Worm (Caenorhabditis elegans) whole organism, early embryonic: ENCODE results near the gene best-2.
A peak's percentile ranks its signal among the peaks of the same experiment; 100 is the strongest.

ENCODE experiments used
- B0310.2 ChIP-seq: sonication (generic microtip); optimal IDR thresholded peaks from 2 replicates; lab custom pipeline; 2016; ENCODE audit warnings: mild to moderate bottlenecking, missing genetic modification characterization, missing compliant biosample characterization
- F13C5.2 ChIP-seq: sonication (generic microtip); optimal IDR thresholded peaks from 2 replicates; lab custom pipeline; 2017; ENCODE audit warnings: mild to moderate bottlenecking, missing genetic modification characterization, inconsistent platforms, missing compliant biosample characterization
- aly-1 ChIP-seq: sonication (generic microtip); optimal IDR thresholded peaks from 2 replicates; lab custom pipeline; 2016; ENCODE audit warnings: missing genetic modification characterization, missing compliant biosample characterization
- ama-1 ChIP-seq: fragments of 150-350 bp; optimal IDR thresholded peaks from 2 replicates; lab custom pipeline; 2014
- ceh-13 ChIP-seq: fragments of 200-800 bp; sonication (Bioruptor generic); optimal IDR thresholded peaks from 2 replicates; lab custom pipeline; 2018; ENCODE audit warnings: mild to moderate bottlenecking, missing genetic modification characterization, missing compliant biosample characterization
- ceh-36 ChIP-seq: sonication (generic microtip); optimal IDR thresholded peaks from 2 replicates; lab custom pipeline; 2016; ENCODE audit warnings: missing genetic modification characterization, inconsistent platforms, missing compliant biosample characterization
- ets-7 ChIP-seq: sonication (generic microtip); optimal IDR thresholded peaks from 2 replicates; lab custom pipeline; 2016; ENCODE audit warnings: missing genotype, missing genetic modification characterization, missing compliant biosample characterization
- flt-1 ChIP-seq: fragments of 200-800 bp; sonication (Bioruptor generic); IDR thresholded peaks from 2 replicates; pipeline ENCODE4 v1.3.6; 2022; ENCODE audit warnings: missing genetic modification characterization, missing compliant biosample characterization
- hmbx-1 ChIP-seq: sonication (generic microtip); optimal IDR thresholded peaks from 2 replicates; lab custom pipeline; 2016; ENCODE audit warnings: mild to moderate bottlenecking, missing genetic modification characterization, missing compliant biosample characterization
- hmg-4 ChIP-seq: fragments of 200-800 bp; sonication (Bioruptor generic); optimal IDR thresholded peaks from 2 replicates; lab custom pipeline; 2018; ENCODE audit warnings: mild to moderate bottlenecking, missing genetic modification characterization, missing compliant biosample characterization
- hnd-1 ChIP-seq: sonication (generic microtip); optimal IDR thresholded peaks from 2 replicates; lab custom pipeline; 2016; ENCODE audit warnings: missing genetic modification characterization, missing compliant biosample characterization
- pes-1 ChIP-seq: fragments of 200-800 bp; sonication (Bioruptor generic); IDR thresholded peaks from 2 replicates; pipeline ENCODE4 v1.3.6; 2022; ENCODE audit warnings: missing genetic modification reagents, missing genetic modification characterization, missing compliant biosample characterization
- scrt-1 ChIP-seq: fragments of 200-800 bp; sonication (Bioruptor generic); IDR thresholded peaks from 2 replicates; pipeline ENCODE4 v1.3.6; 2022; ENCODE audit warnings: missing genetic modification characterization, missing compliant biosample characterization
- sea-1 ChIP-seq: fragments of 200-800 bp; sonication (Bioruptor generic); conservative IDR thresholded peaks from 2 replicates; pipeline ENCODE4 v1.3.6; 2022; ENCODE audit warnings: missing genetic modification characterization, missing compliant biosample characterization
- tbx-11 ChIP-seq: fragments of 200-800 bp; sonication (Bioruptor generic); IDR thresholded peaks from 2 replicates; pipeline ENCODE4 v1.3.6; 2022; ENCODE audit warnings: missing genetic modification characterization, missing compliant biosample characterization
- tbx-37 ChIP-seq: fragments of 200-800 bp; sonication (Bioruptor generic); conservative IDR thresholded peaks from 2 replicates; pipeline ENCODE4 v1.3.6; 2022; ENCODE audit warnings: missing genetic modification reagents, missing genetic modification characterization, missing compliant biosample characterization
- tra-4 ChIP-seq: sonication (generic microtip); optimal IDR thresholded peaks from 2 replicates; lab custom pipeline; 2017; ENCODE audit warnings: missing genetic modification characterization, missing compliant biosample characterization

The best-2 gene

DNA sequence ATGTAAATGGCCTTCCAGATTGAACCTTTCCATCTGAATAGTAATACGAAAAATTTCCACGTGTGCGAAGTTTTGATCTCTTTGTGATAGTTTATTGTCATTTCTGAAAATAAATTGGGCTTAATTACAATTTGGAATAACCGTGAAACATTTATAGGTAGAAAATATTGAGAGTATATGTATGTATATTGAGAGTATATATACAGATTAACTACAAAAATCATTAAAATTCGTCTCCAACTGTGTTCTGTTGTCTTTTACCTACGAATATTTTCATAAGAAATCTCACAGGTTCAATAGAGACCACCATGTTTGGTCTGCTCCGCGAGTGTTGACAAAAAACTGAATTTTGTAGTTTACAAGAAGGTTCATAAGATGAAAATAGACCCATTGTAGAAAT lies at the start of gene best-2:
TSS of gene best-2 (minus strand) at position 101 of the 400 bp plus-strand sequence.
- TF ChIP-seq flt-1 (GFP tag; lab: Robert Waterston, UW), result no peak

DNA sequence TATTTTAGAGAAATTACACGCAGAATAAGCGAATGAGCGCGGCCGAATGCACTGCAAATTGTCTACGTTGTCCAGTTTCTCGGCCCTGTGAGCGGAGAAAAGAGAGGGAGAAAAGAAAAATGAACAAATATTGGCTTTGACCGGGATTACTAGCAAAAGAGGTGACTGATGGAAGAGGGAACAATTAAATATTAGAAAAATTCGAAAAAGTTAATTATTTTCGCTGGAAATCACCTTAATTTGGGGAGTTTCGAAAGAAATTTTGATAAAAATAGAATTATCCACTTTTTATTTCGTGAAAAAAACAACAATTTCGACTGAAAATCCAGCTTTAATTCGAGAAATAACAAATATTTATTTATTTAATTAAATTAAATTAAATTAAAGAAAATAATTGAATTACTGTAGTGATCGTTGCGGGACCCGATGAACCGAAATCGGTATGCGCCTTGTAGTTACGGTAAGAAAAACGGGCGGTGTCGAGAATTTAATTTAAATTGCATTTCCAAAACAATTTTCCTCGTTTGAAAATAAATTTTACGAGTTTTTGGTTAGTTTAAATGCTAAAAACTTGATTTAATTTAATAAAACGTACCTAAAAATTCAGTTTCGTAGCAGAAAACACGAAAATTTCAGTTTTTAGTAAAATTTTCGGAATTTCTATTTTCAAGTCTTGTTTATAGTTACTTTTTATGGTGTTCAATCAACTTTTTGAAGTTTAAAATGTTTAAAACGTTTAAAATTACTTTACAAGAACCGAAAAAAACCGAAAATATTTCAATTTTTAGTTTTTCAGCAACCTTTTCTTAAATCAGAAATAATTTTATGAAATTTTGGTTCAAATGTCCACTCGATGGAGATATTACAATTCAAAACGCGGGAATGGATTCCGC lies 41.8 kb upstream of the best-2 start, which contains the start of the genes crld-1 and msh-5:
TSS of gene crld-1 (minus strand) at position 51 of the 893 bp plus-strand sequence.
TSS of gene msh-5 (plus strand) at position 843 of the 893 bp plus-strand sequence.
- TF ChIP-seq hnd-1, result no peak
- TF ChIP-seq sea-1 (GFP tag; lab: Robert Waterston, UW), result no peak
- TF ChIP-seq hmbx-1 (tag; lab: Kevin White, UChicago), result no peak
- TF ChIP-seq tra-4, result no peak
- no peak for TF ChIP-seq scrt-1 (GFP tag; lab: Robert Waterston, UW)
- no peak for TF ChIP-seq hmg-4 (GFP tag; lab: Kevin White, UChicago)
- no peak for TF ChIP-seq tbx-11 (GFP tag; lab: Robert Waterston, UW)
- TF ChIP-seq F13C5.2 (tag; lab: Kevin White, UChicago), result no peak
- no peak for TF ChIP-seq ceh-13

DNA sequence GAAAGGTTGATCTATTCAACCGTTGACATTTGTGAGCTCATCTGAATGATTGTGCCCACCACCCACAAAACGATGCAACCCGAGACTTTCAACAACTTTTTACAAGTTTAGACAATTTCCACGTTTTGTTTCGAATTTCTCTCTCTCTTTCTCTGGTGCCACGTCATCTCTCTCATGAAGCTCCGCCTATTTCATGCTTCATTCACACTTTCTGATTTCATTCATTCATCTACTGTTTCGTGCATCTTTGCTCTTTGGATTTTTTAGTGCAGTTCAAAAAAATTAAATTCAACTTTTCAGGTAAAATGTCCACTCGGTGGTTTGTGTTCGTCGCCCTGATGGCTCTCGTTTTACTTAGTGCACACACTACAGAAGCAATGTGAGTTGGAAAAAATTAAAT lies 36.4 kb upstream of the best-2 start, which contains the start of gene nlp-79:
TSS of gene nlp-79 (plus strand) at position 301 of the 400 bp plus-strand sequence.
- TF ChIP-seq F13C5.2 (tag; lab: Kevin White, UChicago), result no peak

DNA sequence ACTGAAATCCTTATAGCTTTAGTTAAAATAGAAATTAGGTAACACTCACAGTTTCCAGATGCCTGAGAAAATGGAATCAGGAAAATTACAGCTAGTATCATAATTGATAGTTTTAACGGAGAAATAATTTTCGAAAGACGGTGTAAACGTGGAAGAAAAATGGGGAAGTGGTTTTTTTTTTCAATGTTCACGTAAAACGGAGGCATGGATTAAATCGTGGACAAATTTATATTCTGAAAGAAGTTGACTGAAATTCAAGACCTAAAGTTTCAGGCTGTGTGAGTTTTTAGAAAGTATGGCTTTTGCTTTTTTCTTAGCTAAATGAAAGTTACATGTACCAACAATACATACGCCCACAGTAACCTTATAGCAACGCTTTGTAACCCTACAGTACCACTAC lies 29.4 kb upstream of the best-2 start, which contains the start of gene spe-43:
TSS of gene spe-43 (minus strand) at position 101 of the 400 bp plus-strand sequence.
- TF ChIP-seq tbx-11 (GFP tag; lab: Robert Waterston, UW) (no peak), sea-1 (GFP tag; lab: Robert Waterston, UW) (no peak), F13C5.2 (tag; lab: Kevin White, UChicago) (no peak), hnd-1 (no peak), hmg-4 (GFP tag; lab: Kevin White, UChicago) (no peak), hmbx-1 (tag; lab: Kevin White, UChicago) (no peak), ceh-13 (no peak), aly-1 (tag; lab: Kevin White, UChicago) (no peak), tbx-37 (GFP tag; lab: Robert Waterston, UW) (no peak), flt-1 (GFP tag; lab: Robert Waterston, UW) (no peak), scrt-1 (GFP tag; lab: Robert Waterston, UW) (no peak), ceh-36 (tag; lab: Kevin White, UChicago) (no peak), ets-7 (no peak), pes-1 (GFP tag; lab: Robert Waterston, UW) (no peak), ama-1 (lab: Kevin White, UChicago) (no peak), tra-4 (no peak), B0310.2 (no peak)

DNA sequence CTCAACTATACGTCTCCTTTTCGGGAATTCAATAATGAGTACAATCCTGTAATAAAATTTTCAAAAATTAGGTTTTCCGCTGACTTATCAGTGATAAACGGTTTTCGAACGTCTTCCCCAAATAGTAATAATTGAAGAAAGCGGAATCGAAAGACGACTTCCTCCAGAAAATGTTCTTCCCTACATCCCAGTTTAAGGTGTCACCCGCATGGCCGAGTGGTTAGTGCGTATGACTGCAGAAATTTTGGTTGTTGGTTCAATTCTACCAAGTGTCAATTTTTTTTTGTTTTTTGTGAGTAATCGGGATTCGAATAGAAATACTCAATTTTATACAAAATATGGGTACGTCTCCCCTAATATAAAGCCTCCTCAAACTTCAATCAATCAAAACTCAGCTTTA lies 27.9 kb upstream of the best-2 start:
- peak; percentile 73; the same call in 1 of the 2 replicates for TF ChIP-seq sea-1 (GFP tag; lab: Robert Waterston, UW)
- peak; percentile 71 for TF ChIP-seq flt-1 (GFP tag; lab: Robert Waterston, UW)
- TF ChIP-seq scrt-1 (GFP tag; lab: Robert Waterston, UW), result peak; percentile 76
- 0 out of 2 replicates have a peak, but pooled peaks have one; percentile 27 for TF ChIP-seq tbx-37 (GFP tag; lab: Robert Waterston, UW)
- peak; percentile 73 for TF ChIP-seq pes-1 (GFP tag; lab: Robert Waterston, UW)

DNA sequence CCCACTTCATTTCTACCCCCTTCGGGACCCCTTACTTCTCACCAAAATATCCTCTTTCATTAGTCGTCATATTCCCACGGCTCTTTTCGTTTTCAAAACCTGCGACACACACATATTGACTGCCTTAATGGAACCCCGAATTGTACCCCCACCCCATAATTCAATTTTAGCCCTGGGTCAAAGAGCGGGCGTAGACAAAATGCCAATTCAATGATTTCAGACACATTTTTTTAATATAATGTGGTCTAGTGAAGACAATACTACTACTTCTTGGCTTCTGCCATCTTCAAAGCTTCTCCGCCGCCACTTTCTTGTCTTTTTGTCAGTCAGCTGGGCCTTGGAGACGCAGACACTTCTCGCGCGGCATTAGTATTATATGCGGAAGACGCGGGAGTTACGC lies 14.8 kb upstream of the best-2 start:
- TF ChIP-seq scrt-1 (GFP tag; lab: Robert Waterston, UW), result no peak
- no peak for TF ChIP-seq flt-1 (GFP tag; lab: Robert Waterston, UW)
- no peak for TF ChIP-seq sea-1 (GFP tag; lab: Robert Waterston, UW)
- no peak for TF ChIP-seq ets-7
- no peak for TF ChIP-seq ceh-36 (tag; lab: Kevin White, UChicago)
- TF ChIP-seq hnd-1, result no peak
- TF ChIP-seq tbx-11 (GFP tag; lab: Robert Waterston, UW), result no peak
- no peak for TF ChIP-seq tra-4
- no peak for TF ChIP-seq ceh-13
- no peak for TF ChIP-seq hmg-4 (GFP tag; lab: Kevin White, UChicago)
- TF ChIP-seq aly-1 (tag; lab: Kevin White, UChicago), result no peak

DNA sequence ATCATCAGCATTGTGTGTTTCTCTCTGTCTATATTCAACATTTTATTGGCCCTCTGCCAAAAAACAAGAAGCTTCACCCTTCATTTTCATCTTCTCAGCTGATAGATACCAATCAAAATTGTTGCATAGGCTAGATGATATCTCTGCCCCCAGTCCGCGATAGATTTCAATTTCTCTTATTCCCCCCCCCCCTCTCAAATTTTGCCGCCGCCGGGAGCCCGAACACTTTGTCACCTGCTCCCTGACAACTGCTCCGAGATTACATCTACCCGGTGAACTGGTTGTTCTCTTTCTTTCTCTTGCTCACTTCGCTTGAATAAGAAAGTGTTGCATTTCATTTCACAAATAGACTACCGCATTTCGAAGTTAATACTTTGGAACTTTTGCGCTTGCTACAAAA lies 13.1 kb upstream of the best-2 start:
- TF ChIP-seq pes-1 (GFP tag; lab: Robert Waterston, UW) (no peak), ceh-36 (tag; lab: Kevin White, UChicago) (no peak), hnd-1 (no peak)

DNA sequence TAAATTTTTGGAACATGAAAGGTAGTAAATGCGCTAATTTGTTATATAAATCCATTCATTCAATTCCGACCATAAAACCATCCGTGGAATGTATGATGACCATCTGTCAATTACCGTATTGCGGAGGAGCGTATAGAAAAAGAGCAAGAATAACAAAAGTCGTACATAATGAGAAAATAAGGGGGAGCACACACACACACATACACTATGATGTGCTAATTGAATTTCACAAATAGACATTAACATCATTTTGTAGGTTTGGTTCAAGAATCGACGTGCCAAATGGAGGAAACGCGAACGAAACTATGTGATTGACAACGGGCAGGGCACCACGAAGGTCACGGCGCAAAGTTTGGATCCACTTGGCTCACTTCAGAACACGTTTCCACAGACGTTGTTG lies 8.5 kb upstream of the best-2 start:
- TF ChIP-seq scrt-1 (GFP tag; lab: Robert Waterston, UW) (no peak), tbx-11 (GFP tag; lab: Robert Waterston, UW) (no peak), aly-1 (tag; lab: Kevin White, UChicago) (no peak), hmg-4 (GFP tag; lab: Kevin White, UChicago) (no peak), F13C5.2 (tag; lab: Kevin White, UChicago) (no peak), ets-7 (no peak), ceh-13 (no peak), hnd-1 (no peak)
